Worm (Caenorhabditis elegans): Measurements from ENCODE around the gene F38B6.7.

ce11 chrX:6709238-6709637, 11.1 kb upstream of the F38B6.7 start, which contains the start of gene acr-3:
- no peak for TF ChIP-seq flt-1 (GFP tag; IDR thresholded peaks at IDR 0.05)
- TF ChIP-seq tab-1 (GFP tag; IDR thresholded peaks at IDR 0.05): no peak
- no peak for TF ChIP-seq T22C8.4 (GFP tag; IDR thresholded peaks at IDR 0.05)
- TF ChIP-seq ref-1 (GFP tag; conservative IDR thresholded peaks at IDR 0.05): no peak
- TF ChIP-seq ztf-29 (GFP tag; IDR thresholded peaks at IDR 0.05): no peak
- no peak for TF ChIP-seq med-1 (GFP tag; optimal IDR thresholded peaks at IDR 0.05; ENCODE audit: insufficient read depth)
- TF ChIP-seq ztf-23 (GFP tag; IDR thresholded peaks at IDR 0.05): no peak
- no peak for TF ChIP-seq cog-1 (tag; optimal IDR thresholded peaks at IDR 0.05)
- no peak for TF ChIP-seq klf-2 (GFP tag; conservative IDR thresholded peaks at IDR 0.05)

Measured in whole organism, midembryonic.